Fruit fly (Drosophila melanogaster) ovary, adult (tissue): Measurements from ENCODE around the gene Vdup1.

Experiments
- CG17801 ChIP-seq: fragments of 200-800 bp; optimal IDR thresholded peaks from 2 replicates; lab custom pipeline; 2019; ENCODE audit warnings: missing biosample characterization, mild to moderate bottlenecking, missing genetic modification characterization, moderate library complexity; ENCODE audit not compliant: partially characterized antibody

Vdup1 gene

dm6 chr3L:199050-199745, 20.4 kb upstream of the Vdup1 start:
- no peak for TF ChIP-seq CG17801 (GFP tag; lab: Kevin White, UChicago)

DNA sequence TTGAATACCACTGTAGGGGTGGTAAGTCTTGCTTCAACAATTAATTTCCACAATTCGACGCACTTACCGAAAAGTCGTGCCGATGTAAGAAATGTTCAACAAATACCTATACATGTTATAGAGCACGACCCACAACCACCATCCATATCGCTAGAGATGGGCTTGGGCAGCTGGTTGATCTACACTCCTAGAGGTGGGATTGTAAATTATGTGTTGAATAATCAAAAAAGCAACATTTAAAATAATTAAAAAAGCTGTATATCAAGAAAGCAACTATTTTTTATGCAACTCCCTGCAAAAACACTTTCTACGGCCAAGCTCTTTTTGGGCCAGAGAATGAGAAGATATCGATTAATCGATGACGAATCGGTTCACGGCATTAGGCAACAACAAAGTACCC, 5.5 kb upstream of the Vdup1 start, which contains the start of the genes CG34140, Mkp and Mtch:
TSS of gene CG34140 (minus strand) at position 174 of the 400 bp plus-strand sequence.
TSS of gene Mkp (minus strand) at position 290 of the 400 bp plus-strand sequence.
TSS of gene Mtch (plus strand) at position 376 of the 400 bp plus-strand sequence.
- peak; percentile 87 for TF ChIP-seq CG17801 (GFP tag; lab: Kevin White, UChicago)

dm6 chr3L:180262-180543, 1.4 kb upstream of the Vdup1 start:
- peak; percentile 16 for TF ChIP-seq CG17801 (GFP tag; lab: Kevin White, UChicago)

dm6 chr3L:179490-180261, 913 bp upstream of the Vdup1 start, which contains the start of gene CG13875:
TSS of gene CG13875 (plus strand) at chr3L:179923.
- TF ChIP-seq CG17801 (GFP tag; lab: Kevin White, UChicago): no peak

dm6 chr3L:178445-178844, 318 bp downstream of the Vdup1 start:
- TF ChIP-seq CG17801 (GFP tag; lab: Kevin White, UChicago): no peak

DNA sequence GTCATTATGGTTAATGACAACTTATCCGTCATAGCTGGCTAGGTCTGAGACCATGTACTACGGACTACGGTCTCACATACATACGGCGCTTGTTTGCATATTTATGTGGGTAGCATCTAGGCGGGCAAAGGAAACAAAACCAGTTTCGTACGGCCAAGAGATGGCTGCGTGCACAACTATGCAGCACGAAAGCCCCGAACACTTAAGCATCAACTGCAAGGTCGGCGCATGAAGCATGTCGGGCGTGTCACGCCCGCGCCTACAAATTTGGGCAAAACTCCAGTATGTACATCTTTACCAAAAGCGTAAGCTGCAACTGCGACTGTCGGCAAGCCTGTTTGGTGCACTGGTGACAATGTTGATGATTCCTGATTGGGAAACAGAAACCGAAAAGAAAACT, 825 bp downstream of the Vdup1 start:
- no peak for TF ChIP-seq CG17801 (GFP tag; lab: Kevin White, UChicago)

dm6 chr3L:175949-176348, 2.8 kb downstream of the Vdup1 start, which contains the start of gene CG7049:
TSS of gene CG7049 (minus strand) at chr3L:176228.
- peak; percentile 43 for TF ChIP-seq CG17801 (GFP tag; lab: Kevin White, UChicago)

- TF ChIP-seq CG17801 (GFP tag; lab: Kevin White, UChicago): no peak
These were observed 4.3 kb downstream of the Vdup1 start for dm6 chr3L:174501-174900.

DNA sequence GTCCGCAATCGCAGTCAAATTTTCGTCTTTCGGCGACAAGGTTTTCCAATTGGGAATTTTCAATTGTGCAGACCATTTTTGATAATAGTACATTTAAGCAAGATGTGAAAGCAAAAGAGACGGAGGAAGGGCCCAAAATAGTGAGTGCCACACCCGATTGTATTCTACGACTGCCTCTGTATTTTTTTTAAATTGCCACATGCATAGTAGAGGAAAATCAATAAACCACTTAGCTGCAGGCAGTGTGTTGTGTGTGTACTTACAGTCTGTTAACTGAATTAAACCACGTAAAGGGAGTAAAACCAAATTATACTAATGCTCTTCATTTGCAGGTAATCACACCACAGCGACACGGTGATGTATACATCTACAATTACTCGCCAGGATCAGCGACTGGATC, 7.0 kb downstream of the Vdup1 start:
- no peak for TF ChIP-seq CG17801 (GFP tag; lab: Kevin White, UChicago)

- TF ChIP-seq CG17801 (GFP tag; lab: Kevin White, UChicago): no peak
These were observed 12.0 kb downstream of the Vdup1 start for dm6 chr3L:166789-167132.

dm6 chr3L:165981-166788, 12.6 kb downstream of the Vdup1 start:
- TF ChIP-seq CG17801 (GFP tag; lab: Kevin White, UChicago): no peak

DNA sequence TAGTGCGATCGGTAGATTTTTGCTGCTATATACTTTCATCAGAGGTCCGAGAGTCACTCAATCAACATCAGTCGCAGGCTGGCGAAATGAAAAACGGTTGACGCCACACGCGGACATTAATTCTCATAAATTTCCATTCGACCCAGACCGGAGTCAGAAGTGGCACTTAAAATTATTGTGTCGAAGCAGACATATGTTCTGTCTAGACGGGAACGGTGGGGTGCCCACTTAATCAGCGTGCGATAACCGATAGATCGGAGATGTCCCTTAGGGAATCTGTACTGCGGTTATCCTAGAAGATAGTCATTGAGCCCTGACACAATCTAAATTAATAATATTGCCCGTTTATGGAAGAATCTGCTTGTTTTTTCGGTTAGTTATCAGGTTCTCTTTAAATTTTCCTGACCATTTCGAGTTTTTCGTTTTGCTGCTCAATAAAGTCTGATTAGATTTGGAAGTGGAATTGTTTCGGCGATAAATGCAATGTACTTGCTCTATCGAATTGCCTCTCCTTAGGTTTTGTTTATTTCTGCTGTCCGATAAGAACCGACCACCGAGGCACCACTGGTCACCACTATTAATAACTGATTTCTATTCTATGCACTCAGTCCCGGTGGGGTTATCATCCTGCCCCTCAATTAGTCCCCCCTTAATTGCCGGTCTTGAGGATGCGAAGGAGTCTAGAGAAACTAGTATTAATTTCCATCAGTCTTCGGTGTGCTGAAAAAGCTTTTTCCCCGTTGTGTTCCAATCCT, 16.8 kb downstream of the Vdup1 start:
- no peak for TF ChIP-seq CG17801 (GFP tag; lab: Kevin White, UChicago)

dm6 chr3L:160446-161094, 18.2 kb downstream of the Vdup1 start:
- peak; percentile 34 for TF ChIP-seq CG17801 (GFP tag; lab: Kevin White, UChicago)
